Worm (Caenorhabditis elegans): ENCODE measurements around the gene C01G10.15.

C01G10.15 gene

ce11 chrV:15085335-15085800 is 1.7 kb downstream of the C01G10.15 start, which contains the start of the genes ahsa-1 and C01G10.7 (continued):
- peak; percentile 48 for TF ChIP-seq F16B12.6 (tag; optimal IDR thresholded peaks at IDR 0.05)
- TF ChIP-seq tbx-2 (tag; optimal IDR thresholded peaks at IDR 0.05) = peak; percentile 94
- TF ChIP-seq ceh-82 (tag; optimal IDR thresholded peaks at IDR 0.05) = peak; percentile 83 to 91 (median 87)
- peak; percentile 60 for TF ChIP-seq fos-1 (tag; optimal IDR thresholded peaks at IDR 0.05)
- no peak for TF ChIP-seq egl-13 (tag; optimal IDR thresholded peaks at IDR 0.05)
- TF ChIP-seq fkh-10 (GFP tag; optimal IDR thresholded peaks at IDR 0.05) = peak; percentile 56
- TF ChIP-seq lsy-2 (tag; optimal IDR thresholded peaks at IDR 0.05) = peak; percentile 89 to 93
- peak; percentile 96 for TF ChIP-seq mep-1 (tag; optimal IDR thresholded peaks at IDR 0.05)
- TF ChIP-seq zag-1 (tag; optimal IDR thresholded peaks at IDR 0.05) = peak; percentile 54
- TF ChIP-seq snpc-4 (tag; optimal IDR thresholded peaks at IDR 0.05) = peak; percentile 87
- TF ChIP-seq pag-3 (tag; optimal IDR thresholded peaks at IDR 0.05; ENCODE audit: borderline replicate concordance, insufficient read depth) = no peak
- TF ChIP-seq mdl-1 (tag; optimal IDR thresholded peaks at IDR 0.05) = peak in 1 of 2 experiments; percentile 66
- TF ChIP-seq lin-13 (GFP tag; optimal IDR thresholded peaks at IDR 0.05) = peak; percentile 88
- TF ChIP-seq aly-2 (tag; optimal IDR thresholded peaks at IDR 0.05) = peak; percentile 38
- TF ChIP-seq rnt-1 (tag; optimal IDR thresholded peaks at IDR 0.05) = peak; percentile 99
- peak; percentile 80 for TF ChIP-seq nhr-77 (tag; optimal IDR thresholded peaks at IDR 0.05)
- peak; percentile 92 for TF ChIP-seq nhr-20 (tag; optimal IDR thresholded peaks at IDR 0.05)
- peak; percentile 25 for TF ChIP-seq ama-1 (optimal IDR thresholded peaks at IDR 0.05)
- TF ChIP-seq ztf-11 (tag; optimal IDR thresholded peaks at IDR 0.05) = peak in 1 of 2 experiments; percentile 94
- peak; percentile 95 for TF ChIP-seq nhr-90 (tag; optimal IDR thresholded peaks at IDR 0.05; ENCODE audit: poor library complexity)
- TF ChIP-seq nhr-71 (tag; optimal IDR thresholded peaks at IDR 0.05) = peak; percentile 96
- TF ChIP-seq unc-86 (tag; optimal IDR thresholded peaks at IDR 0.05) = peak; percentile 85
- peak; percentile 63 for TF ChIP-seq unc-130 (tag; optimal IDR thresholded peaks at IDR 0.05)
- peak; percentile 87 for TF ChIP-seq unc-98 (GFP tag; IDR thresholded peaks at IDR 0.05)
- peak; percentile 69 for TF ChIP-seq elt-2 (tag; optimal IDR thresholded peaks at IDR 0.05)
- TF ChIP-seq nhr-12 (tag; optimal IDR thresholded peaks at IDR 0.05) = no peak
- TF ChIP-seq ceh-88 (GFP tag; IDR thresholded peaks at IDR 0.05) = peak; percentile 53; the same call in 1 of the 2 replicates
- no peak for TF ChIP-seq ceh-63 (GFP tag; optimal IDR thresholded peaks at IDR 0.05)
- TF ChIP-seq ceh-8 (GFP tag; optimal IDR thresholded peaks at IDR 0.05) = peak; percentile 58
- TF ChIP-seq nhr-28 (tag; optimal IDR thresholded peaks at IDR 0.05) = no peak
- peak; percentile 95 for TF ChIP-seq snu-23 (GFP tag; optimal IDR thresholded peaks at IDR 0.05)
- TF ChIP-seq jun-1 (tag; optimal IDR thresholded peaks at IDR 0.05) = peak; percentile 61
- peak; percentile 85 to 86 for TF ChIP-seq lin-35 (GFP tag; optimal IDR thresholded peaks at IDR 0.05)
- peak; percentile 34 for TF ChIP-seq hlh-4 (tag; optimal IDR thresholded peaks at IDR 0.05)
- TF ChIP-seq Y116A8C.19 (tag; optimal IDR thresholded peaks at IDR 0.05; ENCODE audit: borderline replicate concordance) = peak; percentile 69
- TF ChIP-seq hpl-2 (GFP tag; optimal IDR thresholded peaks at IDR 0.05) = peak; percentile 60
- peak; percentile 94 for TF ChIP-seq nhr-47 (tag; optimal IDR thresholded peaks at IDR 0.05)
- TF ChIP-seq dpl-1 (GFP tag; optimal IDR thresholded peaks at IDR 0.05) = peak; percentile 76 to 86 (median 84)
- TF ChIP-seq fkh-8 (tag; optimal IDR thresholded peaks at IDR 0.05) = peak; percentile 92
- TF ChIP-seq dsc-1 (tag; optimal IDR thresholded peaks at IDR 0.05) = peak; percentile 94
- no peak for TF ChIP-seq sup-37 (GFP tag; optimal IDR thresholded peaks at IDR 0.05)
- TF ChIP-seq lin-14 (GFP tag; optimal IDR thresholded peaks at IDR 0.05) = peak; percentile 95
- peak; percentile 84 to 85 for TF ChIP-seq efl-1 (optimal IDR thresholded peaks at IDR 0.05)
- TF ChIP-seq efl-1 (GFP tag; optimal IDR thresholded peaks at IDR 0.05 in 1 of 2) = peak; percentile 83 to 97
- TF ChIP-seq irx-1 (tag; optimal IDR thresholded peaks at IDR 0.05) = peak; percentile 92
- TF ChIP-seq nhr-84 (tag; optimal IDR thresholded peaks at IDR 0.05) = no peak
- peak; percentile 87 for TF ChIP-seq isw-1 (GFP tag; IDR thresholded peaks at IDR 0.05)
- TF ChIP-seq zip-4 (GFP tag; optimal IDR thresholded peaks at IDR 0.05) = peak; percentile 33
- TF ChIP-seq aha-1 (tag; optimal IDR thresholded peaks at IDR 0.05) = peak; percentile 36
- TF ChIP-seq ets-5 (GFP tag; IDR thresholded peaks at IDR 0.05) = no peak
- peak; percentile 87 for TF ChIP-seq xbp-1 (tag; optimal IDR thresholded peaks at IDR 0.05)
- TF ChIP-seq pqm-1 (tag; optimal IDR thresholded peaks at IDR 0.05) = no peak
- no peak for TF ChIP-seq egl-27 (tag; optimal IDR thresholded peaks at IDR 0.05)
